Fruit fly (Drosophila melanogaster) whole organism, wandering third instar larva: ENCODE measurements around the gene Rgl.

Experiments used
- Abd-B ChIP-seq: fragments of >200 bp; optimal IDR thresholded peaks from 2 replicates; lab custom pipeline; 2017; ENCODE audit warnings: missing biosample characterization, missing genetic modification characterization
- CG32264 ChIP-seq: fragments of 200-800 bp; sonication (Bioruptor generic); optimal IDR thresholded peaks from 2 replicates; lab custom pipeline; 2016; ENCODE audit warnings: missing biosample characterization, missing genetic modification characterization
- CG9705 ChIP-seq: fragments of 200-800 bp; sonication (Bioruptor generic); optimal IDR thresholded peaks from 2 replicates; lab custom pipeline; 2018; ENCODE audit warnings: missing biosample characterization, mild to moderate bottlenecking, missing genetic modification characterization
- CrebA ChIP-seq: fragments of 200-800 bp; sonication (Bioruptor generic); optimal IDR thresholded peaks from 2 replicates; lab custom pipeline; 2016; ENCODE audit warnings: missing biosample characterization, mild to moderate bottlenecking, missing genetic modification characterization, borderline replicate concordance
- Dfd ChIP-seq: fragments of >200 bp; optimal IDR thresholded peaks from 2 replicates; lab custom pipeline; 2017; ENCODE audit warnings: missing biosample characterization, missing genetic modification characterization
- Dif ChIP-seq: fragments of 200-275, 200-300 bp; sonication (Bioruptor generic); optimal IDR thresholded peaks from 2 replicates; lab custom pipeline; 2018; ENCODE audit warnings: missing biosample characterization, missing genetic modification characterization; ENCODE audit not compliant: partially characterized antibody
- GATAd ChIP-seq: sonication (Bioruptor generic); optimal IDR thresholded peaks from 2 replicates; lab custom pipeline; 2016; ENCODE audit warnings: missing biosample characterization, missing genetic modification characterization
- HLH106 ChIP-seq: fragments of 200-800 bp; optimal IDR thresholded peaks from 3 replicates; lab custom pipeline; 2019; ENCODE audit warnings: missing biosample characterization, mild to moderate bottlenecking, missing genetic modification characterization, moderate library complexity
- Hnf4 ChIP-seq: fragments of 200-800 bp; sonication (Bioruptor generic); optimal IDR thresholded peaks from 2 replicates; lab custom pipeline; 2016; ENCODE audit warnings: missing biosample characterization, mild to moderate bottlenecking, missing genetic modification characterization
- Hr78 ChIP-seq: fragments of >200 bp; optimal IDR thresholded peaks from 2 replicates; lab custom pipeline; 2017; ENCODE audit warnings: missing biosample characterization, missing genetic modification characterization
- Hr83 ChIP-seq: fragments of 200-300 bp; sonication (Bioruptor generic); optimal IDR thresholded peaks from 2 replicates; lab custom pipeline; 2016; ENCODE audit warnings: missing biosample characterization, mild to moderate bottlenecking, missing genetic modification characterization, moderate library complexity; ENCODE audit not compliant: poor library complexity, severe bottlenecking
- Jra ChIP-seq: sonication (Bioruptor generic); optimal IDR thresholded peaks from 2 replicates; lab custom pipeline; 2016; ENCODE audit warnings: missing biosample characterization, missing genetic modification characterization
- Mio ChIP-seq: sonication (Bioruptor generic); optimal IDR thresholded peaks from 2 replicates; lab custom pipeline; 2016; ENCODE audit warnings: missing biosample characterization, missing genetic modification characterization
- Myc ChIP-seq: fragments of >200 bp; optimal IDR thresholded peaks from 2 replicates; lab custom pipeline; 2017
- N ChIP-seq: fragments of >200 bp; optimal IDR thresholded peaks from 2 replicates; lab custom pipeline; 2018; ENCODE audit warnings: missing biosample characterization, missing external identifiers, missing genetic modification characterization
- OdsH ChIP-seq: fragments of 200-800 bp; sonication (Bioruptor generic); optimal IDR thresholded peaks from 2 replicates; lab custom pipeline; 2016; ENCODE audit warnings: missing biosample characterization, mild to moderate bottlenecking, missing genetic modification characterization
- Rel ChIP-seq, 2 experiments: fragments of 200-800 bp; sonication (Bioruptor generic) in 1 of 2; optimal IDR thresholded peaks; 2 replicates in 1 of 2; 3 replicates in 1 of 2; lab custom pipeline; 2016 to 2019; ENCODE audit warnings: mild to moderate bottlenecking in 2 of 2, missing biosample characterization in 2 of 2, missing genetic modification characterization in 2 of 2, moderate library complexity in 1 of 2
- Sp1 ChIP-seq: fragments of 200-800 bp; sonication (Bioruptor generic); optimal IDR thresholded peaks from 3 replicates; lab custom pipeline; 2019; ENCODE audit warnings: missing biosample characterization, mild to moderate bottlenecking, missing genetic modification characterization, moderate library complexity
- Vsx2 ChIP-seq: fragments of 200-300, 225-300 bp; sonication (Bioruptor generic); optimal IDR thresholded peaks from 2 replicates; lab custom pipeline; 2018; ENCODE audit warnings: missing biosample characterization, missing genetic modification characterization; ENCODE audit not compliant: partially characterized antibody
- br ChIP-seq: fragments of 200-800 bp; sonication (Bioruptor generic); optimal IDR thresholded peaks from 2 replicates; lab custom pipeline; 2016; ENCODE audit warnings: missing biosample characterization, missing genetic modification characterization
- brk ChIP-seq: fragments of 200-800 bp; sonication (Bioruptor generic); optimal IDR thresholded peaks from 2 replicates; lab custom pipeline; 2016; ENCODE audit warnings: missing biosample characterization, mild to moderate bottlenecking, missing genetic modification characterization
- dl ChIP-seq, 2 experiments: fragments of 175-275, 200-275 bp in 1 of 2; fragments of 200-275 bp in 1 of 2; sonication (Bioruptor generic); optimal IDR thresholded peaks; lab custom pipeline; 2018; ENCODE audit warnings: mild to moderate bottlenecking in 2 of 2, missing biosample characterization in 2 of 2, missing genetic modification characterization in 2 of 2, moderate library complexity in 2 of 2; ENCODE audit not compliant: partially characterized antibody in 2 of 2, insufficient read depth in 1 of 2
- dmrt93B ChIP-seq: fragments of 200-800 bp; sonication (Bioruptor generic); optimal IDR thresholded peaks from 2 replicates; lab custom pipeline; 2018; ENCODE audit warnings: missing biosample characterization, mild to moderate bottlenecking, missing genetic modification characterization
- dsf ChIP-seq: sonication (Bioruptor generic); optimal IDR thresholded peaks from 2 replicates; lab custom pipeline; 2016; ENCODE audit warnings: missing biosample characterization, missing genetic modification characterization, borderline replicate concordance
- ey ChIP-seq: fragments of 200-800 bp; sonication (Bioruptor generic); optimal IDR thresholded peaks from 2 replicates; lab custom pipeline; 2016; ENCODE audit warnings: missing biosample characterization, missing genetic modification characterization
- foxo ChIP-seq, 2 experiments: fragments of 200-800 bp; sonication (Bioruptor generic); optimal IDR thresholded peaks; 2 replicates in 1 of 2; 3 replicates in 1 of 2; lab custom pipeline; 2016 to 2017; ENCODE audit warnings: missing biosample characterization in 2 of 2, missing genetic modification characterization in 2 of 2
- fru ChIP-seq: fragments of 200-800 bp; sonication (Bioruptor generic); optimal IDR thresholded peaks from 3 replicates; lab custom pipeline; 2016; ENCODE audit warnings: missing biosample characterization, mild to moderate bottlenecking, missing genetic modification characterization
- h ChIP-seq: fragments of 200-800 bp; sonication (Bioruptor generic); optimal IDR thresholded peaks from 3 replicates; lab custom pipeline; 2016; ENCODE audit warnings: missing biosample characterization, mild to moderate bottlenecking, missing genetic modification characterization
- jim ChIP-seq: fragments of 175-275, 200-325 bp; sonication (Bioruptor generic); optimal IDR thresholded peaks from 2 replicates; lab custom pipeline; 2016; ENCODE audit warnings: missing biosample characterization, mild to moderate bottlenecking, missing genetic modification characterization
- lola ChIP-seq: fragments of >200 bp; optimal IDR thresholded peaks from 2 replicates; lab custom pipeline; 2017; ENCODE audit warnings: missing biosample characterization, missing genetic modification characterization
- pan ChIP-seq: fragments of >200 bp; optimal IDR thresholded peaks from 2 replicates; lab custom pipeline; 2017
- psq ChIP-seq: fragments of 200-800 bp; sonication (Bioruptor generic); optimal IDR thresholded peaks from 3 replicates; lab custom pipeline; 2017; ENCODE audit warnings: missing biosample characterization, mild to moderate bottlenecking, missing genetic modification characterization, moderate library complexity
- rgr ChIP-seq: fragments of 200-800 bp; sonication (Bioruptor generic); optimal IDR thresholded peaks from 3 replicates; lab custom pipeline; 2016; ENCODE audit warnings: missing biosample characterization, mild to moderate bottlenecking, missing genetic modification characterization
- sage ChIP-seq: fragments of 200-800 bp; sonication (Bioruptor generic); optimal IDR thresholded peaks from 2 replicates; lab custom pipeline; 2016; ENCODE audit warnings: missing biosample characterization, mild to moderate bottlenecking, missing genetic modification characterization
- sv ChIP-seq: fragments of 200-800 bp; sonication (Bioruptor generic); optimal IDR thresholded peaks from 3 replicates; lab custom pipeline; 2016; ENCODE audit warnings: missing biosample characterization, missing genetic modification characterization
- tai ChIP-seq: sonication (Bioruptor generic); optimal IDR thresholded peaks from 2 replicates; lab custom pipeline; 2016; ENCODE audit warnings: missing biosample characterization, missing genetic modification characterization
- usp ChIP-seq: fragments of >200 bp; optimal IDR thresholded peaks from 2 replicates; lab custom pipeline; 2017; ENCODE audit warnings: missing biosample characterization, missing genetic modification characterization
- woc ChIP-seq: sonication (Bioruptor generic); optimal IDR thresholded peaks from 2 replicates; lab custom pipeline; 2016; ENCODE audit warnings: missing biosample characterization, mild to moderate bottlenecking, missing genetic modification characterization

Gene Rgl

dm6 chr3L:13920632-13920981, 4.5 kb downstream of the Rgl start:
- TF ChIP-seq brk (no peak), Dif (GFP tag; lab: Kevin White, UChicago) (peak; percentile 29), h (GFP tag; lab: Kevin White, UChicago) (no peak), Vsx2 (GFP tag; lab: Kevin White, UChicago) (peak; percentile 64), dl (GFP tag; optimal IDR thresholded peaks at IDR 0.05; lab: Kevin White, UChicago; ENCODE audit: insufficient read depth in 1 of 2, partially characterized antibody in 2 of 2) (peak in 1 of 2 experiments; percentile 3)

- no peak for TF ChIP-seq Dfd (GFP tag; lab: Kevin White, UChicago)
- peak; percentile 59 for TF ChIP-seq Sp1 (GFP tag; lab: Kevin White, UChicago)
- TF ChIP-seq usp (GFP tag; lab: Kevin White, UChicago) = no peak
- TF ChIP-seq ey = peak; percentile 73
- peak; percentile 50 for TF ChIP-seq psq
- TF ChIP-seq jim (GFP tag; lab: Kevin White, UChicago) = no peak
- no peak for TF ChIP-seq lola
- no peak for TF ChIP-seq Hr83 (GFP tag; lab: Kevin White, UChicago)
- TF ChIP-seq sage = no peak
- TF ChIP-seq Rel (GFP tag; optimal IDR thresholded peaks at IDR 0.05; lab: Kevin White, UChicago) = no peak
- TF ChIP-seq Rel (tag; optimal IDR thresholded peaks at IDR 0.05; lab: Kevin White, UChicago) = peak; percentile 97
- TF ChIP-seq OdsH (GFP tag; lab: Kevin White, UChicago) = peak; percentile 71
- TF ChIP-seq pan (lab: Kevin White, UChicago) = peak; percentile 69
- no peak for TF ChIP-seq GATAd (GFP tag; lab: Kevin White, UChicago)
- no peak for TF ChIP-seq CG32264 (GFP tag; lab: Kevin White, UChicago)
- TF ChIP-seq Myc (lab: Kevin White, UChicago) = no peak
- TF ChIP-seq dl (GFP tag; optimal IDR thresholded peaks at IDR 0.05; lab: Kevin White, UChicago; ENCODE audit: insufficient read depth in 1 of 2, partially characterized antibody in 2 of 2) = peak; percentile 84 to 93
- TF ChIP-seq brk = no peak
- peak; percentile 39 for TF ChIP-seq tai (GFP tag; lab: Kevin White, UChicago)
- TF ChIP-seq Mio (GFP tag; lab: Kevin White, UChicago) = no peak
- no peak for TF ChIP-seq CG9705 (GFP tag; lab: Kevin White, UChicago)
- no peak for TF ChIP-seq Hr78 (GFP tag; lab: Kevin White, UChicago)
- TF ChIP-seq CrebA (GFP tag; lab: Kevin White, UChicago) = no peak
- TF ChIP-seq dsf (GFP tag; lab: Kevin White, UChicago) = no peak
- TF ChIP-seq Vsx2 (GFP tag; lab: Kevin White, UChicago) = peak; percentile 16
- peak; percentile 22 for TF ChIP-seq Hnf4 (GFP tag; lab: Kevin White, UChicago)
- TF ChIP-seq rgr (GFP tag; lab: Kevin White, UChicago) = peak; percentile 64
- TF ChIP-seq sv (GFP tag; lab: Kevin White, UChicago) = peak; percentile 87
- TF ChIP-seq fru (GFP tag; lab: Kevin White, UChicago) = peak; percentile 82
- peak; percentile 92 for TF ChIP-seq Dif (GFP tag; lab: Kevin White, UChicago)
- TF ChIP-seq br (GFP tag; lab: Kevin White, UChicago) = peak; percentile 63
- TF ChIP-seq woc (GFP tag; lab: Kevin White, UChicago) = peak; percentile 76
- TF ChIP-seq h (GFP tag; lab: Kevin White, UChicago) = peak; percentile 69
- peak; percentile 67 for TF ChIP-seq dmrt93B (GFP tag; lab: Kevin White, UChicago)
- peak in 1 of 2 experiments; percentile 77 for TF ChIP-seq foxo (GFP tag; optimal IDR thresholded peaks at IDR 0.05; lab: Kevin White, UChicago)
- TF ChIP-seq N (GFP tag; lab: Kevin White, UChicago) = no peak
- no peak for TF ChIP-seq Jra
- TF ChIP-seq Abd-B (GFP tag; lab: Kevin White, UChicago) = no peak
- TF ChIP-seq HLH106 (tag; lab: Kevin White, UChicago) = peak; percentile 70
Observed at dm6 chr3L:13919794-13920631, 5.1 kb downstream of the Rgl start.
